ENCODE assay signal across 1 fruit fly cellular context in the genomic region with DNA sequence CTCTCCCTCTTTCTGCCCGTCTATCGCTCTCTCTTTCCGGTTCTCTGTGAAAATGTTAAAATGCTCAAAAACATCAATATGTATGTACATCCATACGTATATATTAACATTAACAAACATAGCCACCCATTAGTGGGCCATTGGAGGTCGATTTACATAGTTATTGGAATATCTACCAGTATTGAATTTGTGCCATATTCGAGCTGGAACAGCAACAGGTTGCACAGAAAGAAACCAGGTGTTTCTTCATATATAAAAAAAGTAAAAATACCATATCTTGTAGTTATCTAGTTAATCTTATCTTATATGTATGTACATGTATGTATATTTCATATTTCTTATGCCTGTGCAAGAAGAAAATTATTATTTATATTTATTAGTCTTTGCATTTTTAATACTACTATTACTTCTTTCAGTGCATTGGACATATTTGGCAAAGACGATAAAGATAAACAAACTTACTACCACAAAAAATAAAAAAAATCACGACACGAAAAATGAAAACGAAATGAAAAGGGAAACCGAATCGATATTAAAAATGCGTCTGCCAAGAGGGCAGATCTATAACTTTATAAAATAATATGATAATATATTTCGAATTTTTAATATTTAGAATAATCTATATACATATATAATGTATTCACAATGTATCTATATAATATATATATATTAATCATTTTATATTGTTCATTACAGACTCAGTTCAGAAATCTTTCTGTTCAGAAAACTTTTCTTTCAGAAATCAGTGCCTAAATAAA.
TF ChIP-seq lines count a peak whose summit lies in the region.

No protein-coding gene starts in this region.

TF ChIP-seq in whole organism, embryonic, 481 proteins besides CTCF, POLR2A, EP300 and RAD21 (continued from another document):
- TF ChIP-seq CG3163 (GFP tag; optimal IDR thresholded peaks at IDR 0.05; lab: Kevin White, UChicago), result no peak
- TF ChIP-seq Asciz (GFP tag; optimal IDR thresholded peaks at IDR 0.05; lab: Kevin White, UChicago), result peak; percentile 63
- peak; percentile 5 for TF ChIP-seq gsb-n (tag; optimal IDR thresholded peaks at IDR 0.05; lab: Kevin White, UChicago)
- TF ChIP-seq CG12071 (GFP tag; optimal IDR thresholded peaks at IDR 0.05; lab: Kevin White, UChicago), result peak; percentile 4
- TF ChIP-seq Blimp-1 (GFP tag; optimal IDR thresholded peaks at IDR 0.05; lab: Kevin White, UChicago), result peak; percentile 65
- TF ChIP-seq CoRest (tag; optimal IDR thresholded peaks at IDR 0.05; lab: Kevin White, UChicago), result peak; percentile 60
- TF ChIP-seq CG2712 (tag; optimal IDR thresholded peaks at IDR 0.05; lab: Kevin White, UChicago), result peak; percentile 53
- no peak for TF ChIP-seq kah (GFP tag; optimal IDR thresholded peaks at IDR 0.05; lab: Kevin White, UChicago)
- TF ChIP-seq CG1832 (GFP tag; optimal IDR thresholded peaks at IDR 0.05; lab: Kevin White, UChicago), result no peak
- peak; percentile 30 for TF ChIP-seq run (tag; optimal IDR thresholded peaks at IDR 0.05; lab: Kevin White, UChicago)
- TF ChIP-seq CG10431 (GFP tag; optimal IDR thresholded peaks at IDR 0.05; lab: Kevin White, UChicago), result no peak
- TF ChIP-seq sim (GFP tag; IDR thresholded peaks at IDR 0.05; lab: Robert Waterston, UW), result no peak
- TF ChIP-seq CG15269 (tag; optimal IDR thresholded peaks at IDR 0.05; lab: Kevin White, UChicago), result peak; percentile 74
- no peak for TF ChIP-seq zen2 (GFP tag; IDR thresholded peaks at IDR 0.05; lab: Robert Waterston, UW; ENCODE audit: partially characterized antibody)
- no peak for TF ChIP-seq Ravus (GFP tag; IDR thresholded peaks at IDR 0.05; lab: Robert Waterston, UW)
- TF ChIP-seq prd (optimal IDR thresholded peaks at IDR 0.05; lab: Kevin White, UChicago), result no peak
- TF ChIP-seq prd (GFP tag; IDR thresholded peaks at IDR 0.05; lab: Robert Waterston, UW), result peak; percentile 38; the same call in 2 of the 3 replicates
- TF ChIP-seq CG7987 (GFP tag; optimal IDR thresholded peaks at IDR 0.05; lab: Kevin White, UChicago), result peak; percentile 2
- TF ChIP-seq Lpt (GFP tag; optimal IDR thresholded peaks at IDR 0.05; lab: Kevin White, UChicago), result no peak
- no peak for TF ChIP-seq MBD-R2 (GFP tag; IDR thresholded peaks at IDR 0.05; lab: Robert Waterston, UW)
- 0 out of 2 replicates have a peak, but pooled peaks have one; percentile 17 for TF ChIP-seq CG1024 (GFP tag; IDR thresholded peaks at IDR 0.05; lab: Robert Waterston, UW)
- no peak for TF ChIP-seq CG15696 (tag; optimal IDR thresholded peaks at IDR 0.05; lab: Kevin White, UChicago)
- no peak for TF ChIP-seq nau (GFP tag; optimal IDR thresholded peaks at IDR 0.05; lab: Kevin White, UChicago)
- peak; percentile 58 for TF ChIP-seq phol (tag; optimal IDR thresholded peaks at IDR 0.05; lab: Kevin White, UChicago)
- peak; percentile 13 for TF ChIP-seq CG10654 (GFP tag; optimal IDR thresholded peaks at IDR 0.05; lab: Kevin White, UChicago)
- 0 out of 3 replicates have a peak, but pooled peaks have one; percentile 20 for TF ChIP-seq otp (GFP tag; IDR thresholded peaks at IDR 0.05; lab: Robert Waterston, UW)
- TF ChIP-seq unpg (GFP tag; optimal IDR thresholded peaks at IDR 0.05; lab: Kevin White, UChicago), result peak; percentile 62
- peak; percentile 6 for TF ChIP-seq Hr3 (GFP tag; optimal IDR thresholded peaks at IDR 0.05; lab: Kevin White, UChicago)
- TF ChIP-seq Gug (GFP tag; IDR thresholded peaks at IDR 0.05; lab: Robert Waterston, UW), result no peak
- peak; percentile 25 for TF ChIP-seq CG17385 (GFP tag; optimal IDR thresholded peaks at IDR 0.05; lab: Kevin White, UChicago)
- peak; percentile 13 for TF ChIP-seq CG12299 (tag; optimal IDR thresholded peaks at IDR 0.05; lab: Kevin White, UChicago)
- TF ChIP-seq slbo (GFP tag; IDR thresholded peaks at IDR 0.05; lab: Robert Waterston, UW), result peak; percentile 57
- peak; percentile 41 for TF ChIP-seq CG10209 (GFP tag; optimal IDR thresholded peaks at IDR 0.05; lab: Kevin White, UChicago)
- peak; percentile 13 for TF ChIP-seq Nf-YC (tag; optimal IDR thresholded peaks at IDR 0.05; lab: Kevin White, UChicago)
- TF ChIP-seq CG10565 (GFP tag; optimal IDR thresholded peaks at IDR 0.05; lab: Kevin White, UChicago), result no peak
- TF ChIP-seq seq (GFP tag; IDR thresholded peaks at IDR 0.05; lab: Robert Waterston, UW), result peak; percentile 26; the same call in 1 of the 2 replicates
- TF ChIP-seq CG31441 (GFP tag; IDR thresholded peaks at IDR 0.05; lab: Robert Waterston, UW), result peak; percentile 77
- TF ChIP-seq Elba2 (GFP tag; optimal IDR thresholded peaks at IDR 0.05; lab: Kevin White, UChicago), result no peak
- TF ChIP-seq CG5180 (GFP tag; optimal IDR thresholded peaks at IDR 0.05; lab: Kevin White, UChicago), result peak; percentile 2
- TF ChIP-seq PHDP (tag; optimal IDR thresholded peaks at IDR 0.05; lab: Kevin White, UChicago), result peak; percentile 53
- no peak for TF ChIP-seq ftz-f1 (GFP tag; optimal IDR thresholded peaks at IDR 0.05; lab: Kevin White, UChicago)
- TF ChIP-seq CG17361 (GFP tag; IDR thresholded peaks at IDR 0.05; lab: Robert Waterston, UW), result peak; percentile 54; the same call in 2 of the 3 replicates
- TF ChIP-seq Vsx1 (GFP tag; optimal IDR thresholded peaks at IDR 0.05; lab: Kevin White, UChicago), result peak; percentile 36
- no peak for TF ChIP-seq Taf1 (GFP tag; IDR thresholded peaks at IDR 0.05; lab: Robert Waterston, UW)
- TF ChIP-seq Aef1 (GFP tag; IDR thresholded peaks at IDR 0.05; lab: Robert Waterston, UW), result 0 out of 3 replicates have a peak, but pooled peaks have one; percentile 28
- peak; percentile 65; the same call in 1 of the 2 replicates for TF ChIP-seq Xrp1 (GFP tag; IDR thresholded peaks at IDR 0.05; lab: Robert Waterston, UW)
- no peak for TF ChIP-seq CG6854 (GFP tag; optimal IDR thresholded peaks at IDR 0.05; lab: Kevin White, UChicago)
- TF ChIP-seq CG8478 (optimal IDR thresholded peaks at IDR 0.05; lab: Kevin White, UChicago), result no peak
- TF ChIP-seq scrt (GFP tag; optimal IDR thresholded peaks at IDR 0.05; lab: Kevin White, UChicago), result peak; percentile 31
- no peak for TF ChIP-seq wdn (GFP tag; IDR thresholded peaks at IDR 0.05; lab: Robert Waterston, UW)
- no peak for TF ChIP-seq CG9797 (GFP tag; optimal IDR thresholded peaks at IDR 0.05; lab: Kevin White, UChicago)
- TF ChIP-seq CG18262 (tag; optimal IDR thresholded peaks at IDR 0.05; lab: Kevin White, UChicago), result peak; percentile 57
- no peak for TF ChIP-seq br (optimal IDR thresholded peaks at IDR 0.05; lab: Kevin White, UChicago)
- peak; percentile 30 for TF ChIP-seq HHEX (GFP tag; optimal IDR thresholded peaks at IDR 0.05; lab: Kevin White, UChicago)
- TF ChIP-seq B-H2 (GFP tag; optimal IDR thresholded peaks at IDR 0.05; lab: Kevin White, UChicago), result no peak
- TF ChIP-seq corto (GFP tag; optimal IDR thresholded peaks at IDR 0.05; lab: Kevin White, UChicago), result no peak
- TF ChIP-seq E2f1 (GFP tag; IDR thresholded peaks at IDR 0.05; lab: Robert Waterston, UW), result peak; percentile 43; the same call in 1 of the 2 replicates
- peak; percentile 8 for TF ChIP-seq bcd (GFP tag; optimal IDR thresholded peaks at IDR 0.05; lab: Kevin White, UChicago)
- no peak for TF ChIP-seq disco-r (GFP tag; optimal IDR thresholded peaks at IDR 0.05; lab: Kevin White, UChicago)
- TF ChIP-seq NC2β (GFP tag; optimal IDR thresholded peaks at IDR 0.05; lab: Kevin White, UChicago), result no peak
- TF ChIP-seq ewg (GFP tag; optimal IDR thresholded peaks at IDR 0.05; lab: Kevin White, UChicago), result peak; percentile 14
- peak; percentile 65 for TF ChIP-seq CG8924 (tag; optimal IDR thresholded peaks at IDR 0.05; lab: Kevin White, UChicago)
- TF ChIP-seq ap (GFP tag; IDR thresholded peaks at IDR 0.05; lab: Robert Waterston, UW), result peak; percentile 44; the same call in 1 of the 2 replicates
- TF ChIP-seq CG43689 (GFP tag; IDR thresholded peaks at IDR 0.05; lab: Robert Waterston, UW), result no peak
- TF ChIP-seq CG14050 (GFP tag; IDR thresholded peaks at IDR 0.05; lab: Robert Waterston, UW), result peak; percentile 35; the same call in 1 of the 3 replicates
- peak; percentile 45 for TF ChIP-seq Hmr (GFP tag; optimal IDR thresholded peaks at IDR 0.05; lab: Kevin White, UChicago)
- TF ChIP-seq Hsf (GFP tag; optimal IDR thresholded peaks at IDR 0.05; lab: Kevin White, UChicago), result no peak
- peak; percentile 79 for TF ChIP-seq Sox102F (GFP tag; optimal IDR thresholded peaks at IDR 0.05; lab: Kevin White, UChicago)
- 0 out of 2 replicates have a peak, but pooled peaks have one; percentile 40 for TF ChIP-seq sisA (GFP tag; IDR thresholded peaks at IDR 0.05; lab: Robert Waterston, UW)
- TF ChIP-seq Dek (tag; optimal IDR thresholded peaks at IDR 0.05; lab: Kevin White, UChicago), result peak; percentile 9
- peak; percentile 31 for TF ChIP-seq CG2120 (GFP tag; optimal IDR thresholded peaks at IDR 0.05; lab: Kevin White, UChicago)
- peak; percentile 69 for TF ChIP-seq CG2678 (tag; optimal IDR thresholded peaks at IDR 0.05; lab: Kevin White, UChicago)
- no peak for TF ChIP-seq danr (GFP tag; IDR thresholded peaks at IDR 0.05; lab: Robert Waterston, UW)
- TF ChIP-seq CG32772 (GFP tag; IDR thresholded peaks at IDR 0.05; lab: Robert Waterston, UW), result peak; percentile 35
- no peak for TF ChIP-seq CG31224 (GFP tag; IDR thresholded peaks at IDR 0.05; lab: Robert Waterston, UW)
- peak; percentile 4 for TF ChIP-seq tin (GFP tag; optimal IDR thresholded peaks at IDR 0.05; lab: Kevin White, UChicago)
- peak; percentile 51 for TF ChIP-seq Sox100B (GFP tag; optimal IDR thresholded peaks at IDR 0.05; lab: Kevin White, UChicago)
- peak; percentile 21; the same call in 1 of the 3 replicates for TF ChIP-seq B-H1 (GFP tag; IDR thresholded peaks at IDR 0.05; lab: Robert Waterston, UW)
- TF ChIP-seq Hr51 (GFP tag; optimal IDR thresholded peaks at IDR 0.05; lab: Kevin White, UChicago), result peak in 1 of 2 experiments; percentile 78
- TF ChIP-seq luna (GFP tag; optimal IDR thresholded peaks at IDR 0.05; lab: Kevin White, UChicago), result no peak
- TF ChIP-seq CG1647 (GFP tag; optimal IDR thresholded peaks at IDR 0.05; lab: Kevin White, UChicago), result no peak
- no peak for TF ChIP-seq p53 (GFP tag; optimal IDR thresholded peaks at IDR 0.05; lab: Kevin White, UChicago)
- TF ChIP-seq CG13424 (tag; optimal IDR thresholded peaks at IDR 0.05; lab: Kevin White, UChicago), result peak; percentile 47
- TF ChIP-seq Optix (GFP tag; IDR thresholded peaks at IDR 0.05; lab: Robert Waterston, UW), result no peak
